Fruit fly (Drosophila melanogaster) whole organism, embryonic: Measurements from ENCODE around the gene HisCl1.

Source experiments
- Atf6 ChIP-seq: fragments of 200-800 bp; sonication (Bioruptor generic); IDR thresholded peaks from 2 replicates; pipeline ENCODE4 v1.3.6; 2022; ENCODE audit warnings: missing biosample characterization, missing genetic modification characterization
- Bgb ChIP-seq: fragments of 200-800 bp; sonication (Bioruptor generic); IDR thresholded peaks from 2 replicates; pipeline ENCODE4 v1.3.6; 2022; ENCODE audit warnings: missing biosample characterization, missing genetic modification characterization; ENCODE audit not compliant: partially characterized antibody
- CG10147 ChIP-seq: fragments of 200-800 bp; sonication (Bioruptor generic); optimal IDR thresholded peaks from 2 replicates; lab custom pipeline; 2019; ENCODE audit warnings: missing biosample characterization, mild to moderate bottlenecking, missing genetic modification characterization, moderate library complexity
- CG10366 ChIP-seq: fragments of 200-800 bp; sonication (Bioruptor generic); IDR thresholded peaks from 2 replicates; pipeline ENCODE4 v1.3.6; 2022; ENCODE audit warnings: missing biosample characterization, missing genetic modification characterization
- CG10959 ChIP-seq: fragments of 200-800 bp; sonication (Bioruptor generic); IDR thresholded peaks from 2 replicates; pipeline ENCODE4 v1.3.6; 2022; ENCODE audit warnings: missing biosample characterization, missing genetic modification characterization
- CG12744 ChIP-seq: fragments of 200-800 bp; sonication (Bioruptor generic); optimal IDR thresholded peaks from 2 replicates; lab custom pipeline; 2016; ENCODE audit warnings: missing biosample characterization, missing genetic modification characterization
- CG17361 ChIP-seq: fragments of 200-800 bp; sonication (Bioruptor generic); IDR thresholded peaks from 3 replicates; pipeline ENCODE4 v1.3.6; 2022; ENCODE audit warnings: missing biosample characterization, missing genetic modification characterization
- CG17612 ChIP-seq: fragments of 200-800 bp; sonication (Bioruptor generic); IDR thresholded peaks from 2 replicates; pipeline ENCODE4 v1.3.6; 2022; ENCODE audit warnings: missing biosample characterization, missing genetic modification characterization
- CG2129 ChIP-seq: fragments of 200-800 bp; sonication (Bioruptor generic); IDR thresholded peaks from 2 replicates; pipeline ENCODE4 v1.3.6; 2022; ENCODE audit warnings: missing biosample characterization, missing genetic modification characterization; ENCODE audit not compliant: partially characterized antibody
- CG2712 ChIP-seq: fragments of 200-800 bp; optimal IDR thresholded peaks from 3 replicates; lab custom pipeline; 2019; ENCODE audit warnings: missing biosample characterization, mild to moderate bottlenecking, missing genetic modification characterization, moderate library complexity
- CG3407 ChIP-seq: fragments of 200-800 bp; sonication (Bioruptor generic); optimal IDR thresholded peaks from 2 replicates; lab custom pipeline; 2018; ENCODE audit warnings: missing biosample characterization, mild to moderate bottlenecking, missing genetic modification characterization
- CG42726 ChIP-seq: fragments of 200-800 bp; sonication (Bioruptor generic); IDR thresholded peaks from 2 replicates; pipeline ENCODE4 v1.3.6; 2022; ENCODE audit warnings: missing biosample characterization, missing genetic modification characterization; ENCODE audit not compliant: partially characterized antibody
- CG43689 ChIP-seq: fragments of 200-800 bp; sonication (Bioruptor generic); IDR thresholded peaks from 2 replicates; pipeline ENCODE4 v1.3.6; 2022; ENCODE audit warnings: missing biosample characterization, missing genetic modification characterization
- CG7745 ChIP-seq: fragments of 200-800 bp; sonication (Bioruptor generic); optimal IDR thresholded peaks from 2 replicates; lab custom pipeline; 2018; ENCODE audit warnings: missing biosample characterization, mild to moderate bottlenecking, missing genetic modification characterization, moderate library complexity
- CG9817 ChIP-seq: fragments of 200-800 bp; sonication (Bioruptor generic); optimal IDR thresholded peaks from 2 replicates; lab custom pipeline; 2018; ENCODE audit warnings: missing biosample characterization, mild to moderate bottlenecking, missing genetic modification characterization, moderate library complexity
- CG9932 ChIP-seq: fragments of 200-800 bp; sonication (Bioruptor generic); IDR thresholded peaks from 2 replicates; pipeline ENCODE4 v1.3.6; 2022; ENCODE audit warnings: missing biosample characterization, missing genetic modification characterization
- Dbx ChIP-seq: fragments of 200-800 bp; sonication (Bioruptor generic); IDR thresholded peaks from 3 replicates; pipeline ENCODE4 v1.3.6; 2022; ENCODE audit warnings: missing biosample characterization, missing genetic modification characterization
- Dek ChIP-seq: fragments of 200-800 bp; sonication (Bioruptor generic); optimal IDR thresholded peaks from 3 replicates; lab custom pipeline; 2019; ENCODE audit warnings: missing biosample characterization, mild to moderate bottlenecking, missing genetic modification characterization, moderate library complexity
- Dfd ChIP-seq, 2 experiments: fragments of >200 bp; optimal IDR thresholded peaks; 2 replicates each; lab custom pipeline; 2017; ENCODE audit warnings: missing biosample characterization in 2 of 2, missing genetic modification characterization in 2 of 2
- Dip2 ChIP-seq: fragments of 200-800 bp; sonication (Bioruptor generic); IDR thresholded peaks from 2 replicates; pipeline ENCODE4 v1.3.6; 2022; ENCODE audit warnings: missing biosample characterization, missing genetic modification characterization
- ERR ChIP-seq: fragments of 200-800 bp; sonication (Bioruptor generic); optimal IDR thresholded peaks from 2 replicates; lab custom pipeline; 2016; ENCODE audit warnings: missing biosample characterization, missing genetic modification characterization
- Eip74EF ChIP-seq, 2 experiments: fragments of 200-800 bp in 1 of 2; fragments of >200 bp in 1 of 2; sonication (Bioruptor generic) in 1 of 2; optimal IDR thresholded peaks; 2 replicates each; lab custom pipeline; 2017 to 2019; ENCODE audit warnings: missing biosample characterization in 2 of 2, missing genetic modification characterization in 2 of 2, mild to moderate bottlenecking in 1 of 2, moderate library complexity in 1 of 2
- Fer1 ChIP-seq: fragments of 200-800 bp; sonication (Bioruptor generic); optimal IDR thresholded peaks from 2 replicates; lab custom pipeline; 2017; ENCODE audit warnings: missing biosample characterization, mild to moderate bottlenecking, missing genetic modification characterization
- HLH3B ChIP-seq: fragments of 200-800 bp; sonication (Bioruptor generic); IDR thresholded peaks from 2 replicates; pipeline ENCODE4 v1.3.6; 2022; ENCODE audit warnings: missing biosample characterization, missing genetic modification characterization
- HLH54F ChIP-seq: fragments of 200-800 bp; sonication (Bioruptor generic); optimal IDR thresholded peaks from 3 replicates; lab custom pipeline; 2016; ENCODE audit warnings: missing biosample characterization, missing genetic modification characterization
- Hand ChIP-seq: fragments of 200-800 bp; sonication (Bioruptor generic); optimal IDR thresholded peaks from 2 replicates; lab custom pipeline; 2017; ENCODE audit warnings: mild to moderate bottlenecking, missing biosample characterization, missing genetic modification reagents, missing genetic modification characterization
- Hr51 ChIP-seq, 2 experiments: fragments of 200-800 bp; sonication (Bioruptor generic); optimal IDR thresholded peaks; 2 replicates in 1 of 2; 3 replicates in 1 of 2; lab custom pipeline; 2016 to 2018; ENCODE audit warnings: missing biosample characterization in 2 of 2, missing genetic modification characterization in 2 of 2, mild to moderate bottlenecking in 1 of 2, moderate library complexity in 1 of 2
- Mes4 ChIP-seq: fragments of 200-800 bp; sonication (Bioruptor generic); optimal IDR thresholded peaks from 2 replicates; lab custom pipeline; 2016; ENCODE audit warnings: missing biosample characterization, missing genetic modification characterization
- Oli ChIP-seq: fragments of 200-800 bp; sonication (Bioruptor generic); optimal IDR thresholded peaks from 2 replicates; lab custom pipeline; 2018; ENCODE audit warnings: missing biosample characterization, mild to moderate bottlenecking, missing genetic modification characterization, moderate library complexity
- Optix ChIP-seq: fragments of 200-800 bp; sonication (Bioruptor generic); IDR thresholded peaks from 3 replicates; pipeline ENCODE4 v1.3.6; 2022; ENCODE audit warnings: missing biosample characterization, missing genetic modification characterization
- TFAM ChIP-seq: fragments of 200-800 bp; sonication (Bioruptor generic); optimal IDR thresholded peaks from 2 replicates; lab custom pipeline; 2017; ENCODE audit warnings: missing biosample characterization, missing genetic modification characterization, inconsistent platforms
- Xbp1 ChIP-seq: fragments of 200-800 bp; sonication (Bioruptor generic); optimal IDR thresholded peaks from 3 replicates; lab custom pipeline; 2016; ENCODE audit warnings: missing biosample characterization, mild to moderate bottlenecking, missing genetic modification characterization
- ap ChIP-seq: fragments of 200-800 bp; sonication (Bioruptor generic); IDR thresholded peaks from 2 replicates; pipeline ENCODE4 v1.3.6; 2022; ENCODE audit warnings: missing biosample characterization, missing genetic modification characterization
- ase ChIP-seq: fragments of 200-800 bp; sonication (Bioruptor generic); IDR thresholded peaks from 3 replicates; pipeline ENCODE4 v1.3.6; 2022; ENCODE audit warnings: missing biosample characterization, missing genetic modification characterization
- bbx ChIP-seq: fragments of 200-800 bp; sonication (Bioruptor generic); IDR thresholded peaks from 2 replicates; pipeline ENCODE4 v1.3.6; 2022; ENCODE audit warnings: missing biosample characterization, missing genetic modification characterization; ENCODE audit not compliant: partially characterized antibody
- btn ChIP-seq: fragments of 200-800 bp; sonication (Bioruptor generic); optimal IDR thresholded peaks from 2 replicates; lab custom pipeline; 2016; ENCODE audit warnings: missing biosample characterization, missing genetic modification characterization
- dm ChIP-seq: fragments of 200-800 bp; sonication (Bioruptor generic); optimal IDR thresholded peaks from 3 replicates; lab custom pipeline; 2016; ENCODE audit warnings: missing biosample characterization, missing genetic modification characterization
- dysf ChIP-seq: fragments of 200-800 bp; sonication (Bioruptor generic); IDR thresholded peaks from 3 replicates; pipeline ENCODE4 v1.3.6; 2022; ENCODE audit warnings: missing biosample characterization, missing genetic modification characterization
- gsb-n ChIP-seq: fragments of 200-800 bp; sonication (Bioruptor generic); optimal IDR thresholded peaks from 3 replicates; lab custom pipeline; 2018; ENCODE audit warnings: missing biosample characterization, mild to moderate bottlenecking, missing genetic modification characterization
- h ChIP-seq: fragments of >200 bp; optimal IDR thresholded peaks from 2 replicates; lab custom pipeline; 2017
- inv ChIP-seq: fragments of 200-800 bp; sonication (Bioruptor generic); IDR thresholded peaks from 2 replicates; pipeline ENCODE4 v1.3.6; 2022; ENCODE audit warnings: missing biosample characterization, missing genetic modification characterization; ENCODE audit not compliant: partially characterized antibody
- lmd ChIP-seq: fragments of 200-800 bp; sonication (Bioruptor generic); IDR thresholded peaks from 2 replicates; pipeline ENCODE4 v1.3.6; 2022; ENCODE audit warnings: missing biosample characterization, missing genetic modification characterization
- nau ChIP-seq: fragments of 200-800 bp; sonication (Bioruptor generic); optimal IDR thresholded peaks from 3 replicates; lab custom pipeline; 2017; ENCODE audit warnings: missing biosample characterization, mild to moderate bottlenecking, missing genetic modification characterization, missing genetic modification reagents
- p53 ChIP-seq: fragments of 200-800 bp; sonication (Bioruptor generic); optimal IDR thresholded peaks from 2 replicates; lab custom pipeline; 2016; ENCODE audit warnings: missing biosample characterization, missing genetic modification characterization
- pros ChIP-seq: fragments of 200-800 bp; sonication (Bioruptor generic); optimal IDR thresholded peaks from 3 replicates; lab custom pipeline; 2019; ENCODE audit warnings: missing biosample characterization, mild to moderate bottlenecking, missing genetic modification characterization, moderate library complexity
- schlank ChIP-seq: fragments of 200-800 bp; sonication (Bioruptor generic); optimal IDR thresholded peaks from 2 replicates; lab custom pipeline; 2018; ENCODE audit warnings: missing biosample characterization, mild to moderate bottlenecking, missing genetic modification characterization
- sens-2 ChIP-seq: fragments of 200-800 bp; sonication (Bioruptor generic); IDR thresholded peaks from 2 replicates; pipeline ENCODE4 v1.3.6; 2022; ENCODE audit warnings: missing biosample characterization, missing genetic modification characterization
- slbo ChIP-seq: fragments of 200-800 bp; sonication (Bioruptor generic); IDR thresholded peaks from 2 replicates; pipeline ENCODE4 v1.3.6; 2022; ENCODE audit warnings: missing biosample characterization, missing genetic modification characterization
- so ChIP-seq: fragments of 200-800 bp; sonication (Bioruptor generic); IDR thresholded peaks from 3 replicates; pipeline ENCODE4 v1.3.6; 2022; ENCODE audit warnings: missing biosample characterization, missing genetic modification characterization
- tio ChIP-seq: fragments of 200-800 bp; sonication (Bioruptor generic); optimal IDR thresholded peaks from 2 replicates; lab custom pipeline; 2017; ENCODE audit warnings: missing biosample characterization, missing genetic modification characterization, inconsistent platforms
- twi ChIP-seq: fragments of 200-800 bp; optimal IDR thresholded peaks from 2 replicates; lab custom pipeline; 2019; ENCODE audit warnings: missing biosample characterization, mild to moderate bottlenecking, missing genetic modification characterization, moderate library complexity

HisCl1 gene

DNA sequence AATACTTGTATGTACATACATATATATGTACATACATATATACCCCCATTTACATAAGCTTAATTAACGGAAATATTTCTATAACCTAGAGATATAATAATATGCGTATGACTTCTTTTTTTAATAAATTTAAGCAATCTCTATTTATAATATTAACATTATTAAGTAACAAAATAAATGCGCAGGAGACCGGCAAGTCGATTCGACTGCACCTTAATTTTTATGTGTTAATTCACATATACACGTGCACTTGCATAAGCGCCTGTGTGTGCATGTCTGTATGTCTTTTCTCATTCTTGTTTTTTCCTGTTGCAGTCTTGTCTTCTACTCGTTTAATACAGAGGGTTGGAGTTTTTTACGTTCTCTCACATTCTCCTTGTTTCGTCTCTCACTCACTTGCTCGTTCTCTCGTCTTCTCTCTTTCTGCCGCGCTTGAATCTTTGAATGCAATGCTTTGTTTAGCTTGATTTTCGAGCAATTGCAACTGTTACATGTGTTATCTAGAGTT lies 6.7 kb upstream of the HisCl1 start (continued):
- no peak for TF ChIP-seq p53 (GFP tag; lab: Kevin White, UChicago)
- peak; percentile 95 for TF ChIP-seq Oli (tag; lab: Kevin White, UChicago)
- TF ChIP-seq CG10147 (GFP tag; lab: Kevin White, UChicago) = peak; percentile 74
- TF ChIP-seq Dip2 (GFP tag; lab: Robert Waterston, UW) = no peak
- peak; percentile 93 for TF ChIP-seq CG10959
- TF ChIP-seq Fer1 = peak; percentile 36
- TF ChIP-seq CG10366 (GFP tag; lab: Robert Waterston, UW) = peak; percentile 83
- peak; percentile 23 for TF ChIP-seq CG7745 (tag; lab: Kevin White, UChicago)
- no peak for TF ChIP-seq CG43689 (GFP tag; lab: Robert Waterston, UW)
- TF ChIP-seq ERR (GFP tag; lab: Kevin White, UChicago) = no peak
- TF ChIP-seq pros = peak; percentile 98
- TF ChIP-seq schlank (tag; lab: Kevin White, UChicago) = no peak
- TF ChIP-seq HLH54F (GFP tag; lab: Kevin White, UChicago) = no peak
- TF ChIP-seq btn (GFP tag; lab: Kevin White, UChicago) = peak; percentile 22
- TF ChIP-seq Mes4 (GFP tag; lab: Kevin White, UChicago) = no peak
- peak; percentile 91 for TF ChIP-seq twi (tag; lab: Kevin White, UChicago)
- peak; percentile 92 for TF ChIP-seq tio (GFP tag; lab: Kevin White, UChicago)
- TF ChIP-seq Xbp1 (GFP tag; lab: Kevin White, UChicago) = peak; percentile 93
- TF ChIP-seq CG9932 = no peak
- TF ChIP-seq slbo (GFP tag; lab: Robert Waterston, UW) = no peak
- peak; percentile 61 to 86 for TF ChIP-seq Hr51 (GFP tag; optimal IDR thresholded peaks at IDR 0.05; lab: Kevin White, UChicago)
- TF ChIP-seq CG17612 = no peak
- no peak for TF ChIP-seq CG12744 (GFP tag; lab: Kevin White, UChicago)
- TF ChIP-seq so (GFP tag; lab: Robert Waterston, UW) = peak; percentile 70; the same call in 1 of the 3 replicates
- no peak for TF ChIP-seq h (lab: Kevin White, UChicago)
- TF ChIP-seq gsb-n (tag; lab: Kevin White, UChicago) = peak; percentile 99
- TF ChIP-seq HLH3B (GFP tag; lab: Robert Waterston, UW) = peak; percentile 91
- no peak for TF ChIP-seq Dfd (GFP tag; optimal IDR thresholded peaks at IDR 0.05; lab: Kevin White, UChicago)
- TF ChIP-seq CG2129 (GFP tag; lab: Robert Waterston, UW) = no peak
- TF ChIP-seq Atf6 = peak; percentile 57; the same call in 1 of the 2 replicates
- TF ChIP-seq dm (GFP tag; lab: Kevin White, UChicago) = no peak
- TF ChIP-seq ap (GFP tag; lab: Robert Waterston, UW) = peak; percentile 75; the same call in 1 of the 2 replicates
- no peak for TF ChIP-seq inv (GFP tag; lab: Robert Waterston, UW)
- peak; percentile 86 for TF ChIP-seq TFAM (GFP tag; lab: Kevin White, UChicago)
- TF ChIP-seq Eip74EF (GFP tag; optimal IDR thresholded peaks at IDR 0.05; lab: Kevin White, UChicago) = peak in 1 of 2 experiments; percentile 92
- peak; percentile 53 for TF ChIP-seq CG9817 (tag; lab: Kevin White, UChicago)
- no peak for TF ChIP-seq CG42726
- TF ChIP-seq Hand = no peak
- peak; percentile 80 for TF ChIP-seq nau (GFP tag; lab: Kevin White, UChicago)
- peak; percentile 86 for TF ChIP-seq lmd (GFP tag; lab: Robert Waterston, UW)
- TF ChIP-seq Bgb (GFP tag; lab: Robert Waterston, UW) = no peak
- peak; percentile 85; the same call in 2 of the 3 replicates for TF ChIP-seq ase (GFP tag; lab: Robert Waterston, UW)
- TF ChIP-seq sens-2 (GFP tag; lab: Robert Waterston, UW) = peak; percentile 81
- TF ChIP-seq CG17361 (GFP tag; lab: Robert Waterston, UW) = peak; percentile 98
- TF ChIP-seq bbx = no peak
- peak; percentile 78 for TF ChIP-seq Optix (GFP tag; lab: Robert Waterston, UW)
- peak; percentile 99 for TF ChIP-seq CG2712 (tag; lab: Kevin White, UChicago)
- peak; percentile 93 for TF ChIP-seq CG3407 (GFP tag; lab: Kevin White, UChicago)
- peak; percentile 67 for TF ChIP-seq Dek (tag; lab: Kevin White, UChicago)
- no peak for TF ChIP-seq Dbx
- peak; percentile 80 for TF ChIP-seq dysf (GFP tag; lab: Robert Waterston, UW)
